Worm (Caenorhabditis elegans): ENCODE measurements around the gene ubxn-5.

- TF ChIP-seq ztf-29 (GFP tag; IDR thresholded peaks at IDR 0.05) (no peak), flt-1 (GFP tag; IDR thresholded peaks at IDR 0.05) (no peak)
Observed at ce11 chrII:10194605-10195004, 39.7 kb downstream of the ubxn-5 start, which contains the start of gene srb-6.

All from whole organism, midembryonic.